Fruit fly (Drosophila melanogaster) whole organism, larva: ENCODE data around the gene Vha26.
A peak's percentile ranks its signal among the peaks of the same experiment; 100 is the strongest.

Experiments used
- noc ChIP-seq: fragments of 200-800 bp; sonication (Bioruptor generic); optimal IDR thresholded peaks from 3 replicates; lab custom pipeline; 2019; ENCODE audit warnings: missing biosample characterization, mild to moderate bottlenecking, missing genetic modification characterization, moderate library complexity

Vha26 gene

dm6 chr3R:5591398-5591853 is at the start of gene Vha26, which contains the start of gene noi:
Gene Vha26, plus strand, starts transcription at chr3R:5591763.
Gene noi, minus strand, starts transcription at chr3R:5591459.
- TF ChIP-seq noc (tag; lab: Kevin White, UChicago), result no peak

- no peak for TF ChIP-seq noc (tag; lab: Kevin White, UChicago)
These were observed 44.1 kb upstream of the Vha26 start, which contains the start of gene CG2519 for dm6 chr3R:5547464-5547943. Gene CG2519, minus strand, starts transcription at chr3R:5547775.

- no peak for TF ChIP-seq noc (tag; lab: Kevin White, UChicago)
These were observed 41.1 kb upstream of the Vha26 start for dm6 chr3R:5550452-5550851.

dm6 chr3R:5551068-5551467 is 40.5 kb upstream of the Vha26 start, which contains the start of gene mia:
Gene mia, minus strand, starts transcription at chr3R:5551168.
- no peak for TF ChIP-seq noc (tag; lab: Kevin White, UChicago)

dm6 chr3R:5551593-5551992 is 40.0 kb upstream of the Vha26 start:
- no peak for TF ChIP-seq noc (tag; lab: Kevin White, UChicago)

- TF ChIP-seq noc (tag; lab: Kevin White, UChicago), result no peak
These were observed 37.5 kb upstream of the Vha26 start, which contains the start of gene Pcmt for dm6 chr3R:5554082-5554481. Gene Pcmt, minus strand, starts transcription at chr3R:5554316.

dm6 chr3R:5554852-5555251 is 36.7 kb upstream of the Vha26 start, which contains the start of gene Snm1:
Gene Snm1, plus strand, starts transcription at chr3R:5555084.
- no peak for TF ChIP-seq noc (tag; lab: Kevin White, UChicago)

- TF ChIP-seq noc (tag; lab: Kevin White, UChicago), result no peak
These were observed 28.6 kb upstream of the Vha26 start for dm6 chr3R:5562956-5563355.

- TF ChIP-seq noc (tag; lab: Kevin White, UChicago), result no peak
These were observed 28.1 kb upstream of the Vha26 start, which contains the start of gene Pi4KIIalpha for dm6 chr3R:5563420-5563819. Gene Pi4KIIalpha, minus strand, starts transcription at chr3R:5563652.

- TF ChIP-seq noc (tag; lab: Kevin White, UChicago), result no peak
These were observed 26.8 kb upstream of the Vha26 start, which contains the start of the genes CG14671 and CG12746 for dm6 chr3R:5564775-5565190. Gene CG14671, minus strand, starts transcription at chr3R:5564815. Gene CG12746, plus strand, starts transcription at chr3R:5564865.

- TF ChIP-seq noc (tag; lab: Kevin White, UChicago), result peak; percentile 88
These were observed 25.9 kb upstream of the Vha26 start for dm6 chr3R:5565623-5566022.

dm6 chr3R:5568590-5568989 is 23.0 kb upstream of the Vha26 start, which contains the start of the genes CG2931 and Rheb:
Gene CG2931, minus strand, starts transcription at chr3R:5568615.
Gene Rheb, plus strand, starts transcription at chr3R:5568921.
- TF ChIP-seq noc (tag; lab: Kevin White, UChicago), result peak; percentile 23

- no peak for TF ChIP-seq noc (tag; lab: Kevin White, UChicago)
These were observed 20.7 kb upstream of the Vha26 start, which contains the start of gene CRMP for dm6 chr3R:5570635-5571436. Gene CRMP, plus strand, starts transcription at chr3R:5571108.

- TF ChIP-seq noc (tag; lab: Kevin White, UChicago), result no peak
These were observed 20.2 kb upstream of the Vha26 start for dm6 chr3R:5571437-5571750.

dm6 chr3R:5571756-5572155 is 19.8 kb upstream of the Vha26 start:
- TF ChIP-seq noc (tag; lab: Kevin White, UChicago), result no peak

- no peak for TF ChIP-seq noc (tag; lab: Kevin White, UChicago)
These were observed 18.5 kb upstream of the Vha26 start for dm6 chr3R:5572900-5573665.
